Worm (Caenorhabditis elegans): Measurements from ENCODE around the gene srh-10.
"Not testable (repeated sequence)": the region's sequence is repeated elsewhere in the genome, so short reads cannot be mapped to it uniquely, and the experiment has no call there.

The srh-10 gene

DNA sequence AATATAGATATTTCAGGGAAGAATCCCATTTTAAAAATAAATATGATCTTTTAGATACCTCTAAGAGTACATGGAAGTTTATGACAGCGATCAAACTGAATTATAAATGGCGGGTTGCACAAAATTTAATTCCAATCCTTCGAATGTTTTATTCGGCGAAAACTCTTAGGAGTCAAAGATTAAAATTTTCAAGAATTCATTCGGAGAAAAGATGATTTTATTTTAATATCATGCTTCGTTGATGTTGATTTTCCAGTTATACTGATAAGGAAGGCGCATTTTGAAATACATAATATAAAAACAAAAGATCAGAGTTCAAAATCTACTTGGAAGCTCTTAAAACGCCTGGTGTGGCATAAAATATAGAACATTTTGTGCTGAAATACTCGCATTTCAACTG lies at the start of gene srh-10:
srh-10 (minus strand) TSS at position 29 of the 400 bp plus-strand sequence.
- TF ChIP-seq unc-62 (GFP tag; optimal IDR thresholded peaks at IDR 0.05) = no peak

- TF ChIP-seq unc-62 (GFP tag; optimal IDR thresholded peaks at IDR 0.05) = no peak
Measured at ce11 chrV:6112823-6113222, 45.9 kb upstream of the srh-10 start, which contains the start of gene F17A9.5. TSS of gene F17A9.5 (minus strand) at chrV:6112997.

- no peak for TF ChIP-seq unc-62 (GFP tag; optimal IDR thresholded peaks at IDR 0.05)
Measured at ce11 chrV:6110533-6110932, 43.6 kb upstream of the srh-10 start, which contains the start of gene F17A9.4. TSS of gene F17A9.4 (minus strand) at chrV:6110629.

- TF ChIP-seq unc-62 (GFP tag; optimal IDR thresholded peaks at IDR 0.05) = no peak
Measured at ce11 chrV:6107474-6107873, 40.5 kb upstream of the srh-10 start, which contains the start of gene cwf-19L1. TSS of gene cwf-19L1 (plus strand) at chrV:6107828.

DNA sequence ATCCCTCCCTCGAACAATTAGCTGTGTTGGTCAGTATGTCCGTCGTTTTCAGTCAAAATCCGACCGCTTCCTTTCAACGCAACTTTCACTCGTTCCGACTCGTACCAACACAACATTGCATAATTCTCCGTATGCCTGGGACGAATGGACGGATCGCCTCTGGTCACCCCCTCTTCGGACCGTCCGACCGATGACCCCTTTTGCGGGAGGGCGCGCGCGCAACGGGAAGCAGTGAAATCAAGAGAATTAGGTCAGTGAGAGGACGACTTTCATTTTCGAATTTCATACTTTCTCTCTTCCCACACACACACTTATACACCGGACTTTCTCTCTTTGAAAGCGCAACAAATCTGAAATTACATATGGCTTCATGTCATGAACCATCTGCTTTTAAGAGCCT lies 38.4 kb upstream of the srh-10 start, which contains the start of gene atf-8:
atf-8 (plus strand) TSS at position 234 of the 400 bp plus-strand sequence.
- no peak for TF ChIP-seq unc-62 (GFP tag; optimal IDR thresholded peaks at IDR 0.05)

DNA sequence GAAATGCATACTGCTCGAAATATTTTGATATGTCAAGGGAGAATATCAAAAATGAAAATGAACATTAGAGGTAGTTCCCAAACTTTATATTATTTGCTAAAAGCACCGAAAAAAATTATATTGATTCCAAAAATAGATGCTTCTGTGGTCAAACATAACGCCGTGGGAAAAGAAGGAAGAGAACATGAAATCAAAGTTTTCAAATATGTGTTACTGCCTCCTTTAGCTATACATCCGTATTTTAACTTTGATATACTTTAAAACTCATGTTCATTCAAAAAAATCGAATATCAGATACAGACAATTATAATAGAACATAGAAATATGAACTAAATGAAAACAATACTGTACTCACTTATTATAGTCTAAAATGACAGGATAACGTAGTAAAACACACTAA lies 36.5 kb upstream of the srh-10 start, which contains the start of gene Y38A10A.11:
Y38A10A.11 (minus strand) TSS at position 101 of the 400 bp plus-strand sequence.
- TF ChIP-seq unc-62 (GFP tag; optimal IDR thresholded peaks at IDR 0.05) = no peak

DNA sequence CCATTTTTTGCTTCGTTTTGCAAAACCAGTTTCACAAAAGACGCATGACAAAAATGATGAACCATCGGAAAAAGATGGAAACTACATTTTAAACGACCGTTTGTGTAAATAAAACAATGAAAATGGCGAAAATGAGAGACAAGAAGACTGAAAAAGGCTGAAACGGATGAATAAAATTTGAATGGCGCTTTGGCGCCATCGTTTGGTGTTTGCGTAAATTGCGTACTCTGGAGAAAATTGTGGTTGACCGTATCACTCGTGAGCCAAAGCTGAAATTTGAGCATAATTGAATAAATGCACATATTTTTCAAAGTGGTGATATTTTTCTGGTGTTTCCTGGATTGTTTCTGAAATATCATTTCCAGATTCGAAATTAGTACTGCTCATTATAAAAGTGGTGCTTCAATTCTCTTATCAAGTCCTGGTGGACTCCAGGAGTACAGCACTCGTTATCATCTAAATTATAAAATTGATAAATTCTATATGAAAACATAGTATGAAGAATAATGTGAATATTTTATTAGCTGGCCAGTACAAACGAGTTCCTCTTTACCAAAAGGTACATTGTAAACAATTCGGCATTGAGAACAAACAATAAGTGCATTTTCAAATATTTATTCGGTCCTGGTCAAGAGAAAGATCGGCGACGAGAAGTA lies 34.4 kb upstream of the srh-10 start:
- no peak for TF ChIP-seq unc-62 (GFP tag; optimal IDR thresholded peaks at IDR 0.05)

DNA sequence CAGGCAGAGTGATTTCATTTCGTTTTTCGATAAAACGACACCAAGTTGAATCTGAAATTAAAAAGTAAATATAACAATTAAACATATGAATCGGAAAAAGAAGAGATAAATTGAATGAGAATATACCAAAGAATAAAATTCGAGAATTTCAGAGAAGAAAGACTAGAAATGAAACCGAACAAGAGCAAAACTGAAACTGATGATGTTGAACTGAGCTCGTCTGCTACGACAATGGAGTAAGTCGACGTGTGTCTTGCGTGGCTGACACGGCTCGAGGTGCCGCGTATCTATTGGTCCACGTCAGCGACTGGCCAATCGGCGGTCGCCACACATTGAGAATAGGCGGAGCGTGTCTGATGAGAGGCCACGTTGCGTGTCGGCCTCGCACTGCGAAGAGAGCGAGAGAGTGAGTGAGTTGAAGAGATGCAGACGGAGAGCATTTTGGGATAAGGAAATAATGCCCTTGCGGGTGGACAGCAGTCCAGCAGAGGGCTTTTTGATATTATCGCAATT lies 33.6 kb upstream of the srh-10 start, which contains the start of gene crt-1:
crt-1 (minus strand) TSS at position 51 of the 513 bp plus-strand sequence.
- TF ChIP-seq unc-62 (GFP tag; optimal IDR thresholded peaks at IDR 0.05) = no peak

DNA sequence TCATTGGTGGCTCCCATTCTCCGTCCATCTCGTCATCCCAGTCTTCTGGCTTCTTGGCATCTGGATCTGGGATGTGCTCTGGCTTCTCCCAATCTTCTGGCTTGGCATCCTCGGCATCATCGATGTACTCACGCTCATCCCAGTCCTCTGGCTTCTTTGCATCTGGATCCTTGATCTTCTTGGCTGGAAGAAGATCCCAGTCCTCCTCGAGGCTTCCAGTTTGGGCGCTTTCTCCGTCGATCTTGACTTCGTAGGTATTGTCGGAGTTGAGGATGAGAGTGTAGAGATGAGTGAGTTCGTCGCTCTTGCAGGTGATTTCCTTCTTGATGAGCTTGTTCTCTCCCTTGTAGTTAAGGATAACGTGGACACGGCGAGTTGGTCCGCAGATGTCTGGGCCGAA lies 32.7 kb upstream of the srh-10 start:
- no peak for TF ChIP-seq unc-62 (GFP tag; optimal IDR thresholded peaks at IDR 0.05)

- TF ChIP-seq unc-62 (GFP tag; optimal IDR thresholded peaks at IDR 0.05) = no peak
Measured at ce11 chrV:6098755-6099155, 31.8 kb upstream of the srh-10 start.

DNA sequence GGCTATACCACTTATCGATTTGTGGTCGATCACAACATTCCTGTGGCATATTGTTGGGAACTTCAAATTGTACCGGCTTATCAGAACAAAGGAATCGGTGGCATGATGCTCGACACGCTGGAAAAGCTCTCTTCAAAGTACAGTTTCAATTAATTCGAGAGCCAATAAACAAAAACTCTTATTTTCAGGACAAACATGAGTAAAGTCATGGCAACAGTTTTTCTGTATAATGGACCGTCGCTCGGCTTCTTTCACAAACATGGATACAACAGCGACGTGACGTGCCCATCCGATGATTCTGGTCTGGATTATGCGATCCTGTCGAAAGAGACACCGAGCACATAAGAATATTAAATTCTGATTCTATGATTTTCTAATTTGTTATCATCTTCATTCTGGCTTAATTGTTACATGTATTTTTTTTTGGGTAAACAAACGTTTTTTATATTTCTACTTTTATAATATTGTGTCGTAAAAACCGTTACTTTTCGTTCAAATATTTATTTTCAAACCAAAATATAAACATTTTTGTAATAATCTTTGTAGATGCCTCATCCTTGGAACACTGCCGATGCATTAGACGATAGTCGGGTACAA lies 29.7 kb upstream of the srh-10 start, which contains the start of gene smut-1:
smut-1 (plus strand) TSS at position 547 of the 597 bp plus-strand sequence.
- TF ChIP-seq unc-62 (GFP tag; optimal IDR thresholded peaks at IDR 0.05) = no peak

DNA sequence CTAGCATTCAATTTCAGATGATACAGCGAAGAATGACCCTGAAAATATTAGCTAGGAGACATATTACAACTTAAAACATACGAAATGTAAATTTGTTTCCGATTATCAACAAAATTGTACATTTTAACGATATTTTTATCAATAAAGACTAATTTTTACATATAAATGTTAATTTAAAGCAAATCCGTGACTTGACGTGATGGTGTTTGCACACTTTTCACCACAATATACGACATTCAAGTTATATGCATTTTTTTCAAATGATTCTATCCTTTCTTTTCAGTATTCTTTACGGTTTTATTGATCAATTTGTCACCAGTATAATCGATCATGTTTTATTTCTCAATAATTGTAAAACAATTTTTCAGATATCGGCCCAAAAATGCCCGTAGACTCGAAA lies 28.9 kb upstream of the srh-10 start, which contains the start of gene Y38A10A.7:
Y38A10A.7 (plus strand) TSS at position 369 of the 400 bp plus-strand sequence.
- no peak for TF ChIP-seq unc-62 (GFP tag; optimal IDR thresholded peaks at IDR 0.05)

DNA sequence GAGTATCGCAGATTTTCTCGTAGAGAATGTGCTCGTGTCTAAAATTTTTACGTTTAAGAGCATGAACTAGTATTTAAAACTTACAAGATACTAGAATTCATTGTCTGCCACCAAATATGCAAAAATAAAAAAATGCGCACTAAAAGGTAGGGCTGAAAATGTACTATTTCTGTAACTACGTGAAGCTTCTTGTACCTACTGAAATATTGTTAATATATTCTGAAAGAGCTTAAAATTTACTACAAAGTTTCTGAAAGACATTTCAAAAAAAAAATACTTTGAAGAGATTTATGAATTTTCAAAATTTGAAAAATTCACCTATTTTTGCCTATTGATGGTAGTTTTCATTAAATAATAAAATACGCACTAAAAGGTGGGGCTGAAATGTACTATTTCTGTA lies 3.0 kb upstream of the srh-10 start, which contains the start of gene fbxa-214:
fbxa-214 (minus strand) TSS at position 101 of the 400 bp plus-strand sequence.
- TF ChIP-seq unc-62 (GFP tag; optimal IDR thresholded peaks at IDR 0.05) = not testable (repeated sequence)

ce11 chrV:6063330-6063729 lies 3.6 kb downstream of the srh-10 start, which contains the start of gene Y38A10A.2:
TSS of gene Y38A10A.2 (minus strand) at chrV:6063430.
- TF ChIP-seq unc-62 (GFP tag; optimal IDR thresholded peaks at IDR 0.05) = no peak

ce11 chrV:6055289-6055688 lies 11.7 kb downstream of the srh-10 start, which contains the start of gene srd-20:
TSS of gene srd-20 (plus strand) at chrV:6055589.
- no peak for TF ChIP-seq unc-62 (GFP tag; optimal IDR thresholded peaks at IDR 0.05)

- no peak for TF ChIP-seq unc-62 (GFP tag; optimal IDR thresholded peaks at IDR 0.05)
Measured at ce11 chrV:6053188-6053687, 13.7 kb downstream of the srh-10 start, which contains the start of gene seip-1. TSS of gene seip-1 (minus strand) at chrV:6053238.

Data from whole organism, dauer.